Fruit fly (Drosophila melanogaster) S2 (cell line): ENCODE data around the gene drn.

ENCODE experiments used
- CG8478 ChIP-seq: fragments of >200 bp; optimal IDR thresholded peaks from 2 replicates; lab custom pipeline; 2018
- CTCF ChIP-seq, 2 experiments: fragments of >200 bp; optimal IDR thresholded peaks; 2 replicates each; lab custom pipeline; 2018

DNA sequence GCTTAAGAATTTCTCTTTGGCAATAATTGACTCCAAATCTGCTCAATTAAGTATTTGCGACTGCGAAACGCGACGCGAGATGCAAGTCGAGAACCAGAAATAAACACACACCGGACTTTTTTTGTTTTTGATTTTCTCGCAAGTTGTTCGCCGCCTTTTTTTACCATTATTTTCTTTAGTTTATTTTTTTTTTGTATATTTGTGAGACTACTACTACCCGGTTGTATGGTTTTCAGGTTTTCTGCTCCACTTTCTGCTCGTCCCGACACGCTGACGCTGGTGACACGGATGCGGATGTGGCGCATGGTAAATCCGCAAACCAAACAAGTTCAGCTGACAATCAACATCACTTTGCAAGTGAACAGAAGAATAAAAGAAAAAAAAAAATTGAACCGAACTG, 41.0 kb downstream of the drn start:
- TF ChIP-seq CTCF (optimal IDR thresholded peaks at IDR 0.05; lab: Kevin White, UChicago) (no peak), CG8478 (lab: Kevin White, UChicago) (no peak)
